Worm (Caenorhabditis elegans): ENCODE results near the gene gcy-1.

DNA sequence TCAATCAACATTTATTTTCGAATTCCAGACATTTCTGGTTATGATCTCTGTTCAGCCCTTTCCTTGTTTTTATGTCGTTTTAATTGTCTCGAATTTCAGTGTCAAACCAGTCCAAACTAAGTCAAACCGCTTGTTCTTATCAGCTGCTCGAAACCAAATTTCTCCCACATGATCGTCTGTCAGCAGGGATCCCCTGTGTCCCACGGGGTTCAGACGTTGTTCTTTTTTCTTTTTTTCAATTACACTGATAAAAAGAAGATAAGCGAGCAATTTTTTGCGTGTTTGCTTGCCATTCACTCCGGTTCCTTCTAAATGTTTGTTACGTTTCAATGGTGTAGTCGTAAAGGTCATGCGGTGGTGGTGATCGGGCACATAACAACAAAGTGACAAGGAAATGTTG lies 14.8 kb downstream of the gcy-1 start:
- TF ChIP-seq hmbx-1 (tag; optimal IDR thresholded peaks at IDR 0.05) (no peak), B0310.2 (tag; optimal IDR thresholded peaks at IDR 0.05) (no peak), F13C5.2 (tag; optimal IDR thresholded peaks at IDR 0.05) (no peak), tra-4 (tag; optimal IDR thresholded peaks at IDR 0.05) (no peak), ama-1 (optimal IDR thresholded peaks at IDR 0.05) (no peak), hnd-1 (tag; optimal IDR thresholded peaks at IDR 0.05) (no peak), aly-1 (tag; optimal IDR thresholded peaks at IDR 0.05) (no peak), flt-1 (GFP tag; IDR thresholded peaks at IDR 0.05) (no peak), pes-1 (GFP tag; IDR thresholded peaks at IDR 0.05) (no peak), hmg-4 (GFP tag; optimal IDR thresholded peaks at IDR 0.05) (no peak), ceh-36 (tag; optimal IDR thresholded peaks at IDR 0.05) (no peak), sea-1 (GFP tag; conservative IDR thresholded peaks at IDR 0.05) (no peak)

Measured in whole organism, early embryonic.